Fruit fly (Drosophila melanogaster) Kc167 (cell line): ENCODE data around the gene Trmt61.

ENCODE experiments used
- Sin3A ChIP-seq: fragments of >200 bp; optimal IDR thresholded peaks from 2 replicates; lab custom pipeline; 2018; ENCODE audit warnings: missing external identifiers
- insv ChIP-seq: fragments of >200 bp; optimal IDR thresholded peaks from 3 replicates; lab custom pipeline; 2018; ENCODE audit warnings: missing external identifiers

- TF ChIP-seq insv (no peak), Sin3A (lab: Kevin White, UChicago) (no peak)
These were observed 5.4 kb downstream of the Trmt61 start for dm6 chr3R:26064708-26065107.
